Worm (Caenorhabditis elegans): ENCODE data around the gene msp-49.

Gene msp-49

DNA sequence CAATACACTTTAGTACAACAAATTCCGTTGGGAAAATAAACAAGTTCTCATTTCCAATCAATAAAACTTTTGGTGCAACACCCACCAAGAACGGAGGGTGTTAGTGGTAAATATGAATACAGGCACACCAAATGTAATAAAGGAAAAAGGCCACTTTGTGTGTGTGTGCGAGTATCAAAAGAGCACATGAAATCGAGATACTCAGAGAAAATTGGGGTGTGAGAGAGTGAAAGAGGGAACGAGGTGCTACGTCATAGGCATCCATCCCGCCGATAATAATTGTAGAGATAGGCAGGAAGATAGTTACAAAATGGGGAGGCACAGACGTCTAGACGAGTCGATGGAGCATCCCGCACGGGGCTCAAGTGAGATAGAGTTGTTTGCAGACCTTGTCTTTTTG is 33.6 kb downstream of the msp-49 start (continued):
- TF ChIP-seq hif-1 (tag; optimal IDR thresholded peaks at IDR 0.05), result no peak
- TF ChIP-seq egl-27 (tag; optimal IDR thresholded peaks at IDR 0.05), result no peak
- TF ChIP-seq ceh-82 (tag; optimal IDR thresholded peaks at IDR 0.05), result no peak
- TF ChIP-seq aly-2 (tag; optimal IDR thresholded peaks at IDR 0.05), result no peak
- no peak for TF ChIP-seq lin-15B (tag; optimal IDR thresholded peaks at IDR 0.05)
- no peak for TF ChIP-seq zag-1 (tag; optimal IDR thresholded peaks at IDR 0.05)
- TF ChIP-seq duxl-1 (tag; optimal IDR thresholded peaks at IDR 0.05; ENCODE audit: poor library complexity), result no peak
- no peak for TF ChIP-seq Y75B8A.6 (GFP tag; IDR thresholded peaks at IDR 0.05)
- no peak for TF ChIP-seq F37D6.2 (tag; optimal IDR thresholded peaks at IDR 0.05)
- TF ChIP-seq dmd-9 (GFP tag; IDR thresholded peaks at IDR 0.05), result no peak
- TF ChIP-seq dmd-6 (GFP tag; IDR thresholded peaks at IDR 0.05), result peak; percentile 61
- no peak for TF ChIP-seq ztf-7 (tag; optimal IDR thresholded peaks at IDR 0.05)
- no peak for TF ChIP-seq ceh-28 (tag; optimal IDR thresholded peaks at IDR 0.05)
- no peak for TF ChIP-seq daf-8 (GFP tag; IDR thresholded peaks at IDR 0.05)
- no peak for TF ChIP-seq skn-1 (tag; optimal IDR thresholded peaks at IDR 0.05)
- TF ChIP-seq daf-12 (tag; optimal IDR thresholded peaks at IDR 0.05), result no peak
- peak; percentile 36 for TF ChIP-seq mes-2 (tag; optimal IDR thresholded peaks at IDR 0.05; ENCODE audit: poor library complexity, severe bottlenecking)

DNA sequence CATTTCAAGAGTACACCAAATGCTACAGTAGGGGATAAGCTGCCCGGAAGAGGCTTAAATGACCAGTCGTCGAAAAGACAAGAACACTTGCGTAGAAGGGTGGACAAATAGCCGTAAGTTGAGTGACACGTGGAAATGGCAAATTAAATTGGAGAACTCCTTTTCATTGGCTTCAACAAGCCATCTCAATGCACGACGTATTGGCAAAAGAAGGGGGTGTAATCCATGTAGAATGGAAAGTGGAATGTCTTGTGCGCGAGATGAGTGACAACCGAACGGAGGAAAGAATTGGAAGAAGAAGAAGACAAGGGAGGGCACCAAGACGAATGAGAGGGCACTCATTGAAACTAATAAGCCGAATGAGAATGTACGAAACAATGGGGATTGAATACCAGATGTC is 34.5 kb downstream of the msp-49 start:
- TF ChIP-seq unc-62 (GFP tag; optimal IDR thresholded peaks at IDR 0.05 in 1 of 2) (peak in 1 of 2 experiments; percentile 13), unc-62 (tag; optimal IDR thresholded peaks at IDR 0.05) (no peak), egl-27 (tag; optimal IDR thresholded peaks at IDR 0.05) (no peak)

DNA sequence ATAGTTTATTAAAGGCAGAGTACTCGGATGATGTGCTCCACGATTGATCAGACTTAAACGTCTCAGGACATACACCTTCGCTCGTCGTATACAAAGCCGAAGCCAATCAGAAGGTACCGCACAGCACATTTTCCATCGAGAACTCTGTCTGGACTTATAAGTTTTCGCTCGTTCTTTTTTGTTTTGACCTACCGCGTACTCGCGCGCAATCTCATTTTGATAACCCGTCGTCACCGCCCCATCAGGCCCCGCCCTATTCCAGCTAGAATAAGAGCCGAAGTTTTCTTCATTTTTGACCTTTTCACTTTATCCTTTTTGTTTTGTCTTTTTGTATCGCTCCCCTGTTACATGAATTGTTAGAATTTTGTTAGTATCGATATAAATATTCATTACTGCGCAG is 35.4 kb downstream of the msp-49 start, which contains the start of gene EGAP2.2:
Gene EGAP2.2, plus strand, starts transcription at position 301 of the 400 bp plus-strand sequence.
- TF ChIP-seq zag-1 (tag; optimal IDR thresholded peaks at IDR 0.05) (no peak), php-3 (GFP tag; IDR thresholded peaks at IDR 0.05) (no peak), nhr-102 (tag; optimal IDR thresholded peaks at IDR 0.05) (no peak), zip-2 (tag; optimal IDR thresholded peaks at IDR 0.05) (no peak), skn-1 (tag; optimal IDR thresholded peaks at IDR 0.05) (no peak), ama-1 (optimal IDR thresholded peaks at IDR 0.05) (no peak), mep-1 (tag; optimal IDR thresholded peaks at IDR 0.05) (no peak), snpc-1.2 (GFP tag; IDR thresholded peaks at IDR 0.05) (no peak), ceh-28 (tag; optimal IDR thresholded peaks at IDR 0.05) (no peak), nhr-237 (tag; optimal IDR thresholded peaks at IDR 0.05) (no peak), nhr-41 (GFP tag; IDR thresholded peaks at IDR 0.05) (no peak), lim-7 (GFP tag; IDR thresholded peaks at IDR 0.05) (no peak), ZK546.5 (tag; optimal IDR thresholded peaks at IDR 0.05) (no peak), madf-5 (GFP tag; IDR thresholded peaks at IDR 0.05) (no peak), lin-39 (tag; optimal IDR thresholded peaks at IDR 0.05) (no peak), aly-2 (tag; optimal IDR thresholded peaks at IDR 0.05) (no peak), D1046.2 (GFP tag; IDR thresholded peaks at IDR 0.05) (no peak), Y48G9A.11 (GFP tag; IDR thresholded peaks at IDR 0.05) (no peak), dmd-6 (GFP tag; IDR thresholded peaks at IDR 0.05) (no peak), daf-12 (tag; optimal IDR thresholded peaks at IDR 0.05) (no peak)

DNA sequence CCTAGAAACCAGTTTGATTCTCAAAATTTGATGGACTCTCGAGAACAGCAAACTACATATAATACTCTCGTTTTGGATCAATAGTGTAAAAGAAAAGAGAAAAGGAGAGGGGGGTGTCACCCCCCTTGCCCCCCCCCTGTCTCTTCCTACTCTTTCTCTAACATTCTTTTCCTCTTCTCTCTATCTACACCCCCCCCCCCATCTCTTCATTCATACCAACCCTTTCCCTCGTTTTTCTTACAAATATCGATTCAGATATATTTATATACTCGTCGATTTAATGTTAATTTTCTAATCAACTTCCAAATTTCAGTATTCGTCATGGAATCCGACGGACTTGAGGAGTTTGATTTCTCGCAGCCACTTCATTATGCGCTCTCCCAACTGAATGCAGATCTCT is 36.9 kb downstream of the msp-49 start, which contains the start of gene EGAP2.1:
Gene EGAP2.1, plus strand, starts transcription at position 301 of the 400 bp plus-strand sequence.
- TF ChIP-seq D1046.2 (GFP tag; IDR thresholded peaks at IDR 0.05), result no peak
- TF ChIP-seq pqm-1 (tag; optimal IDR thresholded peaks at IDR 0.05), result no peak
- TF ChIP-seq daf-16 (GFP tag; optimal IDR thresholded peaks at IDR 0.05), result no peak
- TF ChIP-seq daf-16 (tag; optimal IDR thresholded peaks at IDR 0.05), result no peak
- no peak for TF ChIP-seq lsy-2 (tag; optimal IDR thresholded peaks at IDR 0.05)
- no peak for TF ChIP-seq madf-5 (GFP tag; IDR thresholded peaks at IDR 0.05)
- TF ChIP-seq unc-39 (tag; optimal IDR thresholded peaks at IDR 0.05), result no peak
- TF ChIP-seq zip-2 (tag; optimal IDR thresholded peaks at IDR 0.05), result no peak
- no peak for TF ChIP-seq dve-1 (tag; optimal IDR thresholded peaks at IDR 0.05; ENCODE audit: insufficient read depth)
- TF ChIP-seq nhr-111 (GFP tag; optimal IDR thresholded peaks at IDR 0.05), result no peak
- TF ChIP-seq hmg-1.1 (GFP tag; IDR thresholded peaks at IDR 0.05), result no peak
- TF ChIP-seq lin-39 (tag; optimal IDR thresholded peaks at IDR 0.05), result no peak
- TF ChIP-seq ztf-7 (tag; optimal IDR thresholded peaks at IDR 0.05), result no peak
- no peak for TF ChIP-seq ceh-82 (tag; optimal IDR thresholded peaks at IDR 0.05)
- TF ChIP-seq arid-1 (GFP tag; conservative IDR thresholded peaks at IDR 0.05), result no peak
- TF ChIP-seq nhr-10 (tag; optimal IDR thresholded peaks at IDR 0.05), result no peak
- no peak for TF ChIP-seq nhr-42 (GFP tag; IDR thresholded peaks at IDR 0.05)
- no peak for TF ChIP-seq dpl-1 (GFP tag; optimal IDR thresholded peaks at IDR 0.05)
- TF ChIP-seq aly-2 (tag; optimal IDR thresholded peaks at IDR 0.05), result no peak
- TF ChIP-seq php-3 (GFP tag; IDR thresholded peaks at IDR 0.05), result no peak
